Worm (Caenorhabditis elegans) whole organism, L1 larva: ENCODE measurements around the gene ced-8.

Source experiments
- C04F5.9 ChIP-seq: sonication (generic microtip); optimal IDR thresholded peaks from 2 replicates; lab custom pipeline; 2016; ENCODE audit warnings: missing genetic modification characterization, missing compliant biosample characterization
- C34B4.2 ChIP-seq: sonication (generic microtip); optimal IDR thresholded peaks from 2 replicates; lab custom pipeline; 2017; ENCODE audit warnings: mild to moderate bottlenecking, missing genetic modification characterization, missing compliant biosample characterization
- F16B12.6 ChIP-seq: fragments of 150-350 bp; optimal IDR thresholded peaks from 2 replicates; lab custom pipeline; 2014; ENCODE audit warnings: missing biosample characterization, missing genetic modification characterization
- Y116A8C.19 ChIP-seq: sonication (generic microtip); optimal IDR thresholded peaks from 2 replicates; lab custom pipeline; 2016; ENCODE audit warnings: missing compliant biosample characterization, missing genetic modification characterization, borderline replicate concordance
- alr-1 ChIP-seq: fragments of 200-800 bp; sonication (Bioruptor generic); optimal IDR thresholded peaks from 2 replicates; lab custom pipeline; 2018; ENCODE audit warnings: borderline replicate concordance, mild to moderate bottlenecking, missing genetic modification characterization, missing compliant biosample characterization
- ama-1 ChIP-seq: fragments of 150-350 bp; optimal IDR thresholded peaks from 2 replicates; lab custom pipeline; 2014
- ceh-88 ChIP-seq: fragments of 200-800 bp; sonication (Bioruptor generic); IDR thresholded peaks from 2 replicates; pipeline ENCODE4 v1.3.6; 2022; ENCODE audit warnings: missing genetic modification characterization, missing compliant biosample characterization
- ces-1 ChIP-seq: fragments of 150-350 bp; optimal IDR thresholded peaks from 2 replicates; lab custom pipeline; 2014; ENCODE audit warnings: missing biosample characterization, missing genetic modification reagents, missing genetic modification characterization
- dpl-1 ChIP-seq, 3 experiments: fragments of 150-350 bp in 2 of 3; sonication (generic microtip) in 1 of 3; optimal IDR thresholded peaks; 2 replicates each; lab custom pipeline; 2014 to 2017; ENCODE audit warnings: missing biosample characterization in 3 of 3, missing genetic modification characterization in 3 of 3, missing genetic modification reagents in 3 of 3
- dsc-1 ChIP-seq: sonication (generic microtip); optimal IDR thresholded peaks from 2 replicates; lab custom pipeline; 2016; ENCODE audit warnings: mild to moderate bottlenecking, missing genetic modification characterization, missing compliant biosample characterization
- efl-3 ChIP-seq: fragments of 200-800 bp; sonication (Bioruptor generic); optimal IDR thresholded peaks from 2 replicates; lab custom pipeline; 2018; ENCODE audit warnings: mild to moderate bottlenecking, missing genetic modification characterization, missing compliant biosample characterization
- elt-2 ChIP-seq: sonication (generic microtip); optimal IDR thresholded peaks from 2 replicates; lab custom pipeline; 2016; ENCODE audit warnings: missing genetic modification characterization, mild to moderate bottlenecking, inconsistent platforms, missing compliant biosample characterization, missing genetic modification reagents
- elt-3 ChIP-seq, 6 experiments: fragments of 150-350 bp in 1 of 6; sonication (generic microtip); optimal IDR thresholded peaks; 2 replicates each; lab custom pipeline; 2017 to 2018; ENCODE audit warnings: missing biosample characterization in 6 of 6, missing genetic modification characterization in 6 of 6, inconsistent platforms in 1 of 6
- ets-5 ChIP-seq: fragments of 200-800 bp; sonication (Bioruptor generic); IDR thresholded peaks from 2 replicates; pipeline ENCODE4 v1.3.6; 2022; ENCODE audit warnings: missing genetic modification characterization, missing compliant biosample characterization
- fkh-4 ChIP-seq: sonication (generic microtip); optimal IDR thresholded peaks from 2 replicates; lab custom pipeline; 2016; ENCODE audit warnings: missing compliant biosample characterization, missing genetic modification characterization, borderline replicate concordance
- fos-1 ChIP-seq: fragments of 150-350 bp; optimal IDR thresholded peaks from 2 replicates; lab custom pipeline; 2014; ENCODE audit warnings: missing biosample characterization, missing genetic modification characterization
- hlh-4 ChIP-seq: sonication (generic microtip); optimal IDR thresholded peaks from 2 replicates; lab custom pipeline; 2016; ENCODE audit warnings: mild to moderate bottlenecking, missing genetic modification characterization, missing compliant biosample characterization
- hpl-2 ChIP-seq: fragments of 150-350 bp; optimal IDR thresholded peaks from 2 replicates; lab custom pipeline; 2014; ENCODE audit warnings: missing biosample characterization, missing genetic modification reagents, missing genetic modification characterization
- irx-1 ChIP-seq: sonication (generic microtip); optimal IDR thresholded peaks from 2 replicates; lab custom pipeline; 2016; ENCODE audit warnings: missing genetic modification characterization, missing compliant biosample characterization
- isw-1 ChIP-seq: fragments of 200-800 bp; sonication (Bioruptor generic); IDR thresholded peaks from 2 replicates; pipeline ENCODE4 v1.3.6; 2022; ENCODE audit warnings: missing genetic modification characterization, missing compliant biosample characterization
- jun-1 ChIP-seq: fragments of 150-350 bp; optimal IDR thresholded peaks from 2 replicates; lab custom pipeline; 2014; ENCODE audit warnings: missing biosample characterization, missing genetic modification reagents, missing genetic modification characterization
- lin-13 ChIP-seq: fragments of 150-350 bp; optimal IDR thresholded peaks from 2 replicates; lab custom pipeline; 2014; ENCODE audit warnings: missing biosample characterization, missing genetic modification reagents, missing genetic modification characterization
- lin-14 ChIP-seq: fragments of 200-800 bp; sonication (Bioruptor generic); optimal IDR thresholded peaks from 2 replicates; lab custom pipeline; 2018; ENCODE audit warnings: mild to moderate bottlenecking, missing genetic modification characterization, moderate library complexity, missing compliant biosample characterization
- lin-39 ChIP-seq: fragments of 150-350 bp; optimal IDR thresholded peaks from 2 replicates; lab custom pipeline; 2014; ENCODE audit warnings: missing biosample characterization, missing genetic modification reagents, missing genetic modification characterization
- lsy-2 ChIP-seq, 2 experiments: fragments of 150-350 bp; optimal IDR thresholded peaks; 2 replicates each; lab custom pipeline; 2014; ENCODE audit warnings: missing biosample characterization in 2 of 2, missing genetic modification characterization in 2 of 2
- nhr-11 ChIP-seq: fragments of 150-350 bp; optimal IDR thresholded peaks from 2 replicates; lab custom pipeline; 2014; ENCODE audit warnings: missing biosample characterization, missing genetic modification characterization
- nhr-12 ChIP-seq: sonication (generic microtip); optimal IDR thresholded peaks from 2 replicates; lab custom pipeline; 2017; ENCODE audit warnings: missing biosample characterization, missing genetic modification characterization
- nhr-19 ChIP-seq: fragments of 200-800 bp; sonication (Bioruptor generic); conservative IDR thresholded peaks from 2 replicates; pipeline ENCODE4 v1.3.6; 2022; ENCODE audit warnings: missing genetic modification characterization, missing compliant biosample characterization
- nhr-237 ChIP-seq: fragments of 150-350 bp; optimal IDR thresholded peaks from 2 replicates; lab custom pipeline; 2014; ENCODE audit warnings: missing biosample characterization, missing genetic modification characterization
- nhr-47 ChIP-seq: sonication (generic microtip); optimal IDR thresholded peaks from 2 replicates; lab custom pipeline; 2016; ENCODE audit warnings: mild to moderate bottlenecking, missing genetic modification characterization, moderate library complexity, missing compliant biosample characterization
- nhr-71 ChIP-seq: sonication (generic microtip); optimal IDR thresholded peaks from 2 replicates; lab custom pipeline; 2016; ENCODE audit warnings: mild to moderate bottlenecking, missing genetic modification characterization, moderate library complexity, missing compliant biosample characterization
- nhr-84 ChIP-seq: sonication (generic microtip); optimal IDR thresholded peaks from 2 replicates; lab custom pipeline; 2017; ENCODE audit warnings: missing biosample characterization, missing genetic modification characterization
- nhr-85 ChIP-seq: sonication (generic microtip); peaks from one replicate; lab custom pipeline; 2016; ENCODE audit warnings: missing genetic modification characterization, inconsistent platforms, missing compliant biosample characterization
- pax-3 ChIP-seq: fragments of 200-800 bp; sonication (Bioruptor generic); optimal IDR thresholded peaks from 2 replicates; lab custom pipeline; 2018; ENCODE audit warnings: mild to moderate bottlenecking, missing genetic modification characterization, moderate library complexity, missing compliant biosample characterization
- skn-1 ChIP-seq: fragments of 150-350 bp; optimal IDR thresholded peaks from 2 replicates; lab custom pipeline; 2014; ENCODE audit warnings: missing biosample characterization, missing genetic modification characterization
- snpc-4 ChIP-seq: fragments of 150-350 bp; optimal IDR thresholded peaks from 2 replicates; lab custom pipeline; 2014; ENCODE audit warnings: missing biosample characterization, missing genetic modification characterization
- snu-23 ChIP-seq: sonication (generic microtip); optimal IDR thresholded peaks from 2 replicates; lab custom pipeline; 2016; ENCODE audit warnings: missing genetic modification characterization, missing compliant biosample characterization
- sox-4 ChIP-seq: sonication (generic microtip); optimal IDR thresholded peaks from 2 replicates; lab custom pipeline; 2016; ENCODE audit warnings: missing genetic modification characterization, missing compliant biosample characterization
- sptf-1 ChIP-seq: fragments of 150-350 bp; optimal IDR thresholded peaks from 2 replicates; lab custom pipeline; 2014; ENCODE audit warnings: missing biosample characterization, missing genetic modification characterization
- sup-37 ChIP-seq: fragments of 200-800 bp; sonication (Bioruptor generic); optimal IDR thresholded peaks from 2 replicates; lab custom pipeline; 2018; ENCODE audit warnings: mild to moderate bottlenecking, missing genetic modification characterization, missing compliant biosample characterization
- tlp-1 ChIP-seq: fragments of 150-350 bp; optimal IDR thresholded peaks from 2 replicates; lab custom pipeline; 2014; ENCODE audit warnings: missing biosample characterization, missing genetic modification characterization
- unc-30 ChIP-seq: sonication (generic microtip); optimal IDR thresholded peaks from 2 replicates; lab custom pipeline; 2017; ENCODE audit warnings: missing biosample characterization, missing genetic modification characterization
- unc-86 ChIP-seq: sonication (generic microtip); optimal IDR thresholded peaks from 2 replicates; lab custom pipeline; 2016; ENCODE audit warnings: missing genetic modification characterization, missing compliant biosample characterization
- unc-98 ChIP-seq: fragments of 200-800 bp; sonication (Bioruptor generic); IDR thresholded peaks from 2 replicates; pipeline ENCODE4 v1.3.6; 2022; ENCODE audit warnings: missing genetic modification characterization, missing compliant biosample characterization
- zag-1 ChIP-seq: fragments of 150-350 bp; optimal IDR thresholded peaks from 2 replicates; lab custom pipeline; 2014; ENCODE audit warnings: missing biosample characterization, missing genetic modification characterization
- zip-4 ChIP-seq: fragments of 200-800 bp; sonication (Bioruptor generic); optimal IDR thresholded peaks from 2 replicates; lab custom pipeline; 2018; ENCODE audit warnings: mild to moderate bottlenecking, missing genetic modification characterization, moderate library complexity, missing compliant biosample characterization

ced-8 gene

ce11 chrX:8408267-8408666 lies 8.5 kb downstream of the ced-8 start, which contains the start of gene sulp-3:
TSS of gene sulp-3 (minus strand) at chrX:8408367.
- TF ChIP-seq isw-1 (GFP tag; lab: Robert Waterston, UW) (no peak), tlp-1 (tag; lab: Kevin White, UChicago) (no peak), nhr-237 (no peak), elt-3 (tag; optimal IDR thresholded peaks at IDR 0.05; lab: Kevin White, UChicago) (no peak), skn-1 (tag; lab: Kevin White, UChicago) (no peak), lsy-2 (tag; optimal IDR thresholded peaks at IDR 0.05; lab: Kevin White, UChicago) (no peak), ces-1 (GFP tag; lab: Kevin White, UChicago) (no peak), sptf-1 (tag; lab: Kevin White, UChicago) (no peak), snpc-4 (tag; lab: Kevin White, UChicago) (no peak), efl-3 (GFP tag; lab: Kevin White, UChicago) (no peak), ets-5 (GFP tag; lab: Robert Waterston, UW) (no peak), hpl-2 (GFP tag; lab: Kevin White, UChicago) (no peak)
- TF ChIP-seq, all 84 proteins: peak for 0

- no peak for TF ChIP-seq ets-5 (GFP tag; lab: Robert Waterston, UW)
- TF ChIP-seq nhr-19 (GFP tag; lab: Robert Waterston, UW): no peak
- TF ChIP-seq irx-1 (tag; lab: Kevin White, UChicago): no peak
- TF ChIP-seq F16B12.6 (tag; lab: Kevin White, UChicago): no peak
- no peak for TF ChIP-seq dsc-1
- no peak for TF ChIP-seq lin-13
- no peak for TF ChIP-seq lin-39
- no peak for TF ChIP-seq nhr-237
- TF ChIP-seq sptf-1 (tag; lab: Kevin White, UChicago): no peak
- no peak for TF ChIP-seq ama-1 (lab: Kevin White, UChicago)
- TF ChIP-seq zip-4 (GFP tag; lab: Kevin White, UChicago): no peak
- TF ChIP-seq sox-4: no peak
- TF ChIP-seq nhr-47: no peak
Observed at ce11 chrX:8406815-8407214, 9.9 kb downstream of the ced-8 start.

- TF ChIP-seq nhr-12: no peak
- TF ChIP-seq dsc-1: peak; percentile 95
- TF ChIP-seq elt-2 (tag; lab: Kevin White, UChicago): peak; percentile 77
- no peak for TF ChIP-seq C34B4.2 (tag; lab: Kevin White, UChicago)
- peak; percentile 78 for TF ChIP-seq skn-1 (tag; lab: Kevin White, UChicago)
- peak; percentile 96 for TF ChIP-seq snu-23
- peak; percentile 73 for TF ChIP-seq unc-98 (GFP tag; lab: Robert Waterston, UW)
- peak; percentile 84 for TF ChIP-seq fos-1
- peak; percentile 62 for TF ChIP-seq nhr-11
- peak; percentile 81 for TF ChIP-seq sup-37
- peak; percentile 87 for TF ChIP-seq unc-86
- peak; percentile 94 for TF ChIP-seq nhr-85 (tag; lab: Kevin White, UChicago)
- TF ChIP-seq sptf-1 (tag; lab: Kevin White, UChicago): no peak
- TF ChIP-seq alr-1 (tag; lab: Kevin White, UChicago): no peak
- TF ChIP-seq unc-30 (tag; lab: Kevin White, UChicago): no peak
- TF ChIP-seq pax-3: peak; percentile 82
- TF ChIP-seq nhr-237: peak; percentile 48
- TF ChIP-seq nhr-71 (tag; lab: Kevin White, UChicago): peak; percentile 96
- no peak for TF ChIP-seq ama-1 (lab: Kevin White, UChicago)
- peak; percentile 97 for TF ChIP-seq lin-14 (GFP tag; lab: Kevin White, UChicago)
- peak; percentile 90 for TF ChIP-seq irx-1 (tag; lab: Kevin White, UChicago)
- peak; percentile 68 for TF ChIP-seq lin-39
- no peak for TF ChIP-seq tlp-1 (tag; lab: Kevin White, UChicago)
- no peak for TF ChIP-seq ets-5 (GFP tag; lab: Robert Waterston, UW)
- TF ChIP-seq ceh-88 (GFP tag; lab: Robert Waterston, UW): peak; percentile 89
- no peak for TF ChIP-seq fkh-4 (tag; lab: Kevin White, UChicago)
- peak in 2 of 3 experiments; percentile 44 to 50 for TF ChIP-seq dpl-1 (GFP tag; optimal IDR thresholded peaks at IDR 0.05; lab: Kevin White, UChicago)
- TF ChIP-seq hlh-4 (tag; lab: Kevin White, UChicago): peak; percentile 3
- peak; percentile 81 to 83 for TF ChIP-seq lsy-2 (tag; optimal IDR thresholded peaks at IDR 0.05; lab: Kevin White, UChicago)
- TF ChIP-seq jun-1 (tag; lab: Kevin White, UChicago): peak; percentile 87
- peak; percentile 39 for TF ChIP-seq C04F5.9 (tag; lab: Kevin White, UChicago)
- no peak for TF ChIP-seq zag-1 (tag; lab: Kevin White, UChicago)
- no peak for TF ChIP-seq Y116A8C.19 (tag; lab: Kevin White, UChicago)
- peak; percentile 92 for TF ChIP-seq nhr-19 (GFP tag; lab: Robert Waterston, UW)
- TF ChIP-seq nhr-84 (tag; lab: Kevin White, UChicago): no peak
Observed at ce11 chrX:8404308-8405085, 12.2 kb downstream of the ced-8 start.
